Fruit fly (Drosophila melanogaster) whole organism, embryonic: ENCODE measurements around the gene Ret.
A peak's percentile ranks its signal among the peaks of the same experiment; 100 is the strongest.

Experiments used
- Atf-2 ChIP-seq: fragments of 200-800 bp; sonication (Bioruptor generic); optimal IDR thresholded peaks from 2 replicates; lab custom pipeline; 2016; ENCODE audit warnings: missing biosample characterization, missing genetic modification characterization
- Awh ChIP-seq: fragments of 200-800 bp; sonication (Bioruptor generic); IDR thresholded peaks from 2 replicates; pipeline ENCODE4, ENCODE4 v1.3.6; 2022; ENCODE audit warnings: missing biosample characterization, missing genetic modification characterization
- CG10321 ChIP-seq: fragments of 200-800 bp; sonication (Bioruptor generic); IDR thresholded peaks from 2 replicates; pipeline ENCODE4 v1.3.6; 2022; ENCODE audit warnings: missing biosample characterization, missing genetic modification characterization
- CG10543 ChIP-seq: fragments of 200-800 bp; sonication (Bioruptor generic); optimal IDR thresholded peaks from 3 replicates; lab custom pipeline; 2017; ENCODE audit warnings: missing biosample characterization, mild to moderate bottlenecking, missing genetic modification characterization, moderate library complexity
- CG12299 ChIP-seq: fragments of 200-800 bp; sonication (Bioruptor generic); optimal IDR thresholded peaks from 2 replicates; lab custom pipeline; 2018; ENCODE audit warnings: missing biosample characterization, mild to moderate bottlenecking, missing genetic modification characterization
- CG12659 ChIP-seq: fragments of 200-800 bp; sonication (Bioruptor generic); optimal IDR thresholded peaks from 3 replicates; lab custom pipeline; 2017; ENCODE audit warnings: mild to moderate bottlenecking, missing biosample characterization, missing genetic modification reagents, missing genetic modification characterization
- CG12942 ChIP-seq: fragments of 200-800 bp; sonication (Bioruptor generic); optimal IDR thresholded peaks from 3 replicates; lab custom pipeline; 2016; ENCODE audit warnings: missing biosample characterization, missing genetic modification characterization
- CG14014 ChIP-seq: fragments of 200-800 bp; sonication (Bioruptor generic); IDR thresholded peaks from 2 replicates; pipeline ENCODE4 v1.3.6; 2022; ENCODE audit warnings: missing biosample characterization, missing genetic modification characterization
- CG14050 ChIP-seq: fragments of 200-800 bp; sonication (Bioruptor generic); IDR thresholded peaks from 3 replicates; pipeline ENCODE4 v1.3.6; 2022; ENCODE audit warnings: missing biosample characterization, missing genetic modification characterization
- CG15696 ChIP-seq: fragments of 200-800 bp; sonication (Bioruptor generic); optimal IDR thresholded peaks from 2 replicates; lab custom pipeline; 2019; ENCODE audit warnings: missing biosample characterization, mild to moderate bottlenecking, missing genetic modification characterization, moderate library complexity
- CG17186 ChIP-seq: fragments of 200-800 bp; sonication (Bioruptor generic); optimal IDR thresholded peaks from 3 replicates; lab custom pipeline; 2017; ENCODE audit warnings: missing biosample characterization, missing genetic modification reagents, missing genetic modification characterization
- CG1792 ChIP-seq: fragments of 200-800 bp; sonication (Bioruptor generic); optimal IDR thresholded peaks from 2 replicates; lab custom pipeline; 2016; ENCODE audit warnings: missing biosample characterization, missing genetic modification characterization
- CG2678 ChIP-seq: fragments of 200-800 bp; sonication (Bioruptor generic); optimal IDR thresholded peaks from 3 replicates; lab custom pipeline; 2019; ENCODE audit warnings: missing biosample characterization, mild to moderate bottlenecking, missing genetic modification characterization, moderate library complexity
- CG30403 ChIP-seq: fragments of 200-800 bp; sonication (Bioruptor generic); optimal IDR thresholded peaks from 3 replicates; lab custom pipeline; 2016; ENCODE audit warnings: missing biosample characterization, missing genetic modification characterization
- CG34376 ChIP-seq: fragments of 200-800 bp; sonication (Bioruptor generic); optimal IDR thresholded peaks from 2 replicates; lab custom pipeline; 2018; ENCODE audit warnings: missing biosample characterization, mild to moderate bottlenecking, missing genetic modification characterization
- CG3726 ChIP-seq: fragments of 200-800 bp; sonication (Bioruptor generic); IDR thresholded peaks from 3 replicates; pipeline ENCODE4, ENCODE4 v1.3.6; 2022; ENCODE audit warnings: missing biosample characterization, missing genetic modification characterization
- CG3847 ChIP-seq: fragments of 200-800 bp; sonication (Bioruptor generic); IDR thresholded peaks from 2 replicates; pipeline ENCODE4 v1.3.6; 2022; ENCODE audit warnings: missing biosample characterization, missing genetic modification characterization
- CG3995 ChIP-seq: fragments of 200-800 bp; sonication (Bioruptor generic); optimal IDR thresholded peaks from 3 replicates; lab custom pipeline; 2016; ENCODE audit warnings: missing biosample characterization, missing genetic modification characterization
- CG4617 ChIP-seq: fragments of 200-800 bp; sonication (Bioruptor generic); optimal IDR thresholded peaks from 3 replicates; lab custom pipeline; 2016; ENCODE audit warnings: missing biosample characterization, missing genetic modification characterization, borderline replicate concordance
- CG7745 ChIP-seq: fragments of 200-800 bp; sonication (Bioruptor generic); optimal IDR thresholded peaks from 2 replicates; lab custom pipeline; 2018; ENCODE audit warnings: missing biosample characterization, mild to moderate bottlenecking, missing genetic modification characterization, moderate library complexity
- CG7963 ChIP-seq: fragments of 200-800 bp; sonication (Bioruptor generic); IDR thresholded peaks from 3 replicates; pipeline ENCODE4 v1.3.6; 2022; ENCODE audit warnings: missing biosample characterization, missing genetic modification characterization; ENCODE audit not compliant: partially characterized antibody
- CG8281 ChIP-seq: fragments of 200-800 bp; sonication (Bioruptor generic); optimal IDR thresholded peaks from 2 replicates; lab custom pipeline; 2018; ENCODE audit warnings: missing biosample characterization, mild to moderate bottlenecking, missing genetic modification characterization, moderate library complexity
- Dip2 ChIP-seq: fragments of 200-800 bp; sonication (Bioruptor generic); IDR thresholded peaks from 2 replicates; pipeline ENCODE4 v1.3.6; 2022; ENCODE audit warnings: missing biosample characterization, missing genetic modification characterization
- Eip74EF ChIP-seq, 2 experiments: fragments of 200-800 bp in 1 of 2; fragments of >200 bp in 1 of 2; sonication (Bioruptor generic) in 1 of 2; optimal IDR thresholded peaks; 2 replicates each; lab custom pipeline; 2017 to 2019; ENCODE audit warnings: missing biosample characterization in 2 of 2, missing genetic modification characterization in 2 of 2, mild to moderate bottlenecking in 1 of 2, moderate library complexity in 1 of 2
- Fer1 ChIP-seq: fragments of 200-800 bp; sonication (Bioruptor generic); optimal IDR thresholded peaks from 2 replicates; lab custom pipeline; 2017; ENCODE audit warnings: missing biosample characterization, mild to moderate bottlenecking, missing genetic modification characterization
- H2.0 ChIP-seq: fragments of 200-800 bp; sonication (Bioruptor generic); IDR thresholded peaks from 2 replicates; pipeline ENCODE4 v1.3.6; 2022; ENCODE audit warnings: missing biosample characterization, missing genetic modification characterization
- HLH54F ChIP-seq: fragments of 200-800 bp; sonication (Bioruptor generic); optimal IDR thresholded peaks from 3 replicates; lab custom pipeline; 2016; ENCODE audit warnings: missing biosample characterization, missing genetic modification characterization
- Hand ChIP-seq: fragments of 200-800 bp; sonication (Bioruptor generic); optimal IDR thresholded peaks from 2 replicates; lab custom pipeline; 2017; ENCODE audit warnings: mild to moderate bottlenecking, missing biosample characterization, missing genetic modification reagents, missing genetic modification characterization
- Hr78 ChIP-seq, 2 experiments: fragments of 200-800 bp in 1 of 2; fragments of >200 bp in 1 of 2; sonication (Bioruptor generic) in 1 of 2; optimal IDR thresholded peaks; 2 replicates each; lab custom pipeline; 2017 to 2019; ENCODE audit warnings: missing biosample characterization in 2 of 2, missing genetic modification characterization in 2 of 2, mild to moderate bottlenecking in 1 of 2, moderate library complexity in 1 of 2
- Jarid2 ChIP-seq: fragments of 200-800 bp; sonication (Bioruptor generic); optimal IDR thresholded peaks from 3 replicates; lab custom pipeline; 2017; ENCODE audit warnings: mild to moderate bottlenecking, missing biosample characterization, missing genetic modification reagents, missing genetic modification characterization
- NK7.1 ChIP-seq: fragments of 200-800 bp; sonication (Bioruptor generic); optimal IDR thresholded peaks from 3 replicates; lab custom pipeline; 2016; ENCODE audit warnings: missing biosample characterization, missing genetic modification characterization
- Neu2 ChIP-seq: fragments of 200-800 bp; sonication (Bioruptor generic); optimal IDR thresholded peaks from 3 replicates; lab custom pipeline; 2016; ENCODE audit warnings: missing biosample characterization, missing genetic modification characterization, borderline replicate concordance
- Sry-β ChIP-seq: fragments of 200-800 bp; sonication (Bioruptor generic); optimal IDR thresholded peaks from 2 replicates; lab custom pipeline; 2018; ENCODE audit warnings: missing biosample characterization, mild to moderate bottlenecking, missing genetic modification characterization, moderate library complexity
- Tbp ChIP-seq: fragments of >200 bp; optimal IDR thresholded peaks from 2 replicates; lab custom pipeline; 2018; ENCODE audit warnings: missing biosample characterization, missing genetic modification characterization
- abd-A ChIP-seq: fragments of 200-800 bp; sonication (Bioruptor generic); optimal IDR thresholded peaks from 3 replicates; lab custom pipeline; 2019; ENCODE audit warnings: missing biosample characterization, mild to moderate bottlenecking, missing genetic modification characterization, moderate library complexity
- ac ChIP-seq: fragments of 200-800 bp; sonication (Bioruptor generic); optimal IDR thresholded peaks from 3 replicates; lab custom pipeline; 2017; ENCODE audit warnings: missing biosample characterization, mild to moderate bottlenecking, missing genetic modification characterization
- cwo ChIP-seq: fragments of 200-800 bp; sonication (Bioruptor generic); optimal IDR thresholded peaks from 3 replicates; lab custom pipeline; 2017; ENCODE audit warnings: missing biosample characterization, missing genetic modification characterization, mild to moderate bottlenecking, moderate library complexity, missing genetic modification reagents
- dimm ChIP-seq: fragments of 200-800 bp; sonication (Bioruptor generic); IDR thresholded peaks from 2 replicates; pipeline ENCODE4 v1.3.6; 2022; ENCODE audit warnings: missing biosample characterization, missing genetic modification characterization
- gsb ChIP-seq: fragments of 200-800 bp; sonication (Bioruptor generic); IDR thresholded peaks from 2 replicates; pipeline ENCODE4 v1.3.6; 2022; ENCODE audit warnings: missing biosample characterization, missing genetic modification characterization
- hb ChIP-seq: fragments of 200-800 bp; sonication (Bioruptor generic); IDR thresholded peaks from 3 replicates; pipeline ENCODE4 v1.3.6; 2022; ENCODE audit warnings: missing biosample characterization, missing genetic modification characterization; ENCODE audit not compliant: partially characterized antibody
- hbn ChIP-seq: fragments of 200-800 bp; sonication (Bioruptor generic); IDR thresholded peaks from 2 replicates; pipeline ENCODE4 v1.3.6; 2022; ENCODE audit warnings: missing biosample characterization, missing genetic modification characterization; ENCODE audit not compliant: partially characterized antibody
- lbe ChIP-seq: fragments of 200-800 bp; sonication (Bioruptor generic); optimal IDR thresholded peaks from 2 replicates; lab custom pipeline; 2016; ENCODE audit warnings: missing biosample characterization, mild to moderate bottlenecking, missing genetic modification characterization
- mam ChIP-seq: fragments of 200-800 bp; sonication (Bioruptor generic); optimal IDR thresholded peaks from 3 replicates; lab custom pipeline; 2016; ENCODE audit warnings: missing biosample characterization, missing genetic modification characterization
- mirr ChIP-seq: fragments of 200-800 bp; sonication (Bioruptor generic); optimal IDR thresholded peaks from 3 replicates; lab custom pipeline; 2018; ENCODE audit warnings: missing biosample characterization, mild to moderate bottlenecking, missing genetic modification characterization
- pzg ChIP-seq: fragments of 200-800 bp; sonication (Bioruptor generic); optimal IDR thresholded peaks from 3 replicates; lab custom pipeline; 2018; ENCODE audit warnings: missing biosample characterization, mild to moderate bottlenecking, missing genetic modification characterization, moderate library complexity
- seq ChIP-seq: fragments of 200-800 bp; sonication (Bioruptor generic); IDR thresholded peaks from 2 replicates; pipeline ENCODE4 v1.3.6; 2022; ENCODE audit warnings: missing biosample characterization, missing genetic modification characterization
- slp2 ChIP-seq: fragments of 200-800 bp; sonication (Bioruptor generic); optimal IDR thresholded peaks from 2 replicates; lab custom pipeline; 2016; ENCODE audit warnings: missing biosample characterization, missing genetic modification characterization
- sr ChIP-seq: fragments of 200-800 bp; sonication (Bioruptor generic); IDR thresholded peaks from 3 replicates; pipeline ENCODE4 v1.3.6; 2022; ENCODE audit warnings: missing biosample characterization, missing genetic modification characterization
- vnd ChIP-seq: fragments of 200-800 bp; sonication (Bioruptor generic); IDR thresholded peaks from 3 replicates; pipeline ENCODE4 v1.3.6; 2022; ENCODE audit warnings: missing biosample characterization, missing genetic modification characterization; ENCODE audit not compliant: partially characterized antibody
- zfh2 ChIP-seq: fragments of 200-800 bp; sonication (Bioruptor generic); optimal IDR thresholded peaks from 2 replicates; lab custom pipeline; 2016; ENCODE audit warnings: missing biosample characterization, missing genetic modification characterization

Gene Ret

DNA sequence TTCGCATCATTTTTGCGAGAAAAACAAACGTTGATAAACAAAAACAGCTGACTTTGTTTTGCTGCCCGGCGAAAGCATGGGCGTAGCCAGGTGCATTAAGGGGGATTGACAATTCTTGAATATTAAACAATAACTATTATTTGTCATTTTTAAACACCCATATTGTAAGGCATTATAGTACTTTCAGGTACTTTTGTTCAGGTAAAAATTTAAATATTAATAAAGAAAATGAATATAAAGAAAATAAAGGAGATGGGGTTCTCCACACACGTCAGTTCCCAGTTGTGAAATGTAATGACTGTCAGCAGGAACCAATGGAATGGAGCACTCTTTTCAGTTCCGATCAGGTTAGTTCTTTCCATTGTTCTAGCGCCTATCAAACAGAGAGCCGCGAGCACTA lies 40.0 kb downstream of the Ret start, which contains the start of the genes Coq3 and Pld3 (continued):
- peak; percentile 69 for TF ChIP-seq CG12942 (GFP tag; lab: Kevin White, UChicago)
- peak; percentile 49 for TF ChIP-seq mirr (GFP tag; lab: Kevin White, UChicago)
- TF ChIP-seq CG12299 (tag; lab: Kevin White, UChicago): peak; percentile 57
- peak; percentile 63 for TF ChIP-seq CG14050 (GFP tag; lab: Robert Waterston, UW)
- TF ChIP-seq CG2678 (tag; lab: Kevin White, UChicago): peak; percentile 90
- TF ChIP-seq CG1792 (GFP tag; lab: Kevin White, UChicago): peak; percentile 43
- TF ChIP-seq CG4617 (GFP tag; lab: Kevin White, UChicago): peak; percentile 50
- peak; percentile 77 for TF ChIP-seq CG15696 (tag; lab: Kevin White, UChicago)
- TF ChIP-seq CG7963 (GFP tag; lab: Robert Waterston, UW): no peak
- TF ChIP-seq sr (GFP tag; lab: Robert Waterston, UW): 0 out of 3 replicates have a peak, but pooled peaks have one; percentile 36
- peak; percentile 84 for TF ChIP-seq CG12659
- TF ChIP-seq Fer1 (GFP tag; lab: Kevin White, UChicago): peak; percentile 90
- TF ChIP-seq HLH54F: peak; percentile 71
- no peak for TF ChIP-seq Hr78 (GFP tag; optimal IDR thresholded peaks at IDR 0.05; lab: Kevin White, UChicago)
- peak; percentile 18 for TF ChIP-seq CG17186 (GFP tag; lab: Kevin White, UChicago)
- peak; percentile 48 for TF ChIP-seq Hand (GFP tag; lab: Kevin White, UChicago)
- TF ChIP-seq CG10321 (GFP tag; lab: Robert Waterston, UW): 0 out of 2 replicates have a peak, but pooled peaks have one; percentile 23
- TF ChIP-seq abd-A: no peak
- TF ChIP-seq Atf-2 (GFP tag; lab: Kevin White, UChicago): peak; percentile 35
- no peak for TF ChIP-seq Jarid2 (GFP tag; lab: Kevin White, UChicago)
- peak; percentile 60 for TF ChIP-seq gsb (GFP tag; lab: Robert Waterston, UW)
- TF ChIP-seq seq (GFP tag; lab: Robert Waterston, UW): peak; percentile 50; the same call in 1 of the 2 replicates
- TF ChIP-seq CG7745 (tag; lab: Kevin White, UChicago): no peak
- TF ChIP-seq hbn (GFP tag; lab: Robert Waterston, UW): no peak
- TF ChIP-seq pzg (GFP tag; lab: Kevin White, UChicago): peak; percentile 32
- TF ChIP-seq mam: peak; percentile 83
- TF ChIP-seq Eip74EF (GFP tag; optimal IDR thresholded peaks at IDR 0.05; lab: Kevin White, UChicago): no peak
- TF ChIP-seq CG30403 (GFP tag; lab: Kevin White, UChicago): peak; percentile 88
- TF ChIP-seq CG3847 (GFP tag; lab: Robert Waterston, UW): peak; percentile 65
- TF ChIP-seq Tbp (GFP tag; lab: Kevin White, UChicago): no peak
- TF ChIP-seq NK7.1 (GFP tag; lab: Kevin White, UChicago): peak; percentile 0
- TF ChIP-seq Dip2 (GFP tag; lab: Robert Waterston, UW): no peak
- TF ChIP-seq CG14014: peak; percentile 81
- peak; percentile 80 for TF ChIP-seq cwo (GFP tag; lab: Kevin White, UChicago)
- TF ChIP-seq CG3995: peak; percentile 77
- no peak for TF ChIP-seq Sry-β
- TF ChIP-seq Awh (GFP tag; lab: Robert Waterston, UW): peak; percentile 69
- peak; percentile 47 for TF ChIP-seq ac
- TF ChIP-seq CG10543 (GFP tag; lab: Kevin White, UChicago): peak; percentile 65
- TF ChIP-seq dimm (GFP tag; lab: Robert Waterston, UW): no peak
- TF ChIP-seq hb (GFP tag; lab: Robert Waterston, UW): no peak
- TF ChIP-seq zfh2 (GFP tag; lab: Kevin White, UChicago): peak; percentile 83
- no peak for TF ChIP-seq Neu2 (GFP tag; lab: Kevin White, UChicago)
- peak; percentile 96 for TF ChIP-seq lbe
- TF ChIP-seq slp2 (GFP tag; lab: Kevin White, UChicago): peak; percentile 48
- TF ChIP-seq vnd (GFP tag; lab: Robert Waterston, UW): no peak
- peak; percentile 37 for TF ChIP-seq CG8281
- TF ChIP-seq H2.0 (GFP tag; lab: Robert Waterston, UW): peak; percentile 73
- TF ChIP-seq CG3726: 0 out of 3 replicates have a peak, but pooled peaks have one; percentile 57
- TF ChIP-seq CG34376 (GFP tag; lab: Kevin White, UChicago): peak; percentile 70
